Fruit fly (Drosophila melanogaster) whole organism, adult: ENCODE measurements around the gene CG32235.

Experiments
- CG11617 ChIP-seq: fragments of 200-800 bp; sonication (Bioruptor generic); optimal IDR thresholded peaks from 2 replicates; lab custom pipeline; 2017; ENCODE audit warnings: mild to moderate bottlenecking, missing biosample characterization, missing genetic modification reagents, missing genetic modification characterization
- CG12768 ChIP-seq: fragments of 200-800 bp; sonication (Bioruptor generic); optimal IDR thresholded peaks from 2 replicates; lab custom pipeline; 2017; ENCODE audit warnings: missing biosample characterization, missing genetic modification characterization, mild to moderate bottlenecking, moderate library complexity, missing genetic modification reagents
- CG14711 ChIP-seq: fragments of 200-800 bp; sonication (Bioruptor generic); optimal IDR thresholded peaks from 2 replicates; lab custom pipeline; 2018; ENCODE audit warnings: missing biosample characterization, mild to moderate bottlenecking, missing genetic modification characterization, moderate library complexity
- CG1620 ChIP-seq: fragments of 200-800 bp; sonication (Bioruptor generic); optimal IDR thresholded peaks from 2 replicates; lab custom pipeline; 2016; ENCODE audit warnings: missing biosample characterization, missing genetic modification characterization
- CG33017 ChIP-seq: fragments of 200-800 bp; sonication (Bioruptor generic); optimal IDR thresholded peaks from 2 replicates; lab custom pipeline; 2018; ENCODE audit warnings: missing biosample characterization, mild to moderate bottlenecking, missing genetic modification characterization, moderate library complexity
- CG5204 ChIP-seq: fragments of 200-800 bp; sonication (Bioruptor generic); optimal IDR thresholded peaks from 2 replicates; lab custom pipeline; 2016; ENCODE audit warnings: missing biosample characterization, missing genetic modification characterization
- CG7045 ChIP-seq: fragments of 200-800 bp; sonication (Bioruptor generic); optimal IDR thresholded peaks from 2 replicates; lab custom pipeline; 2017; ENCODE audit warnings: missing biosample characterization, mild to moderate bottlenecking, missing genetic modification characterization
- CG7101 ChIP-seq: fragments of 200-800 bp; sonication (Bioruptor generic); optimal IDR thresholded peaks from 2 replicates; lab custom pipeline; 2018; ENCODE audit warnings: missing biosample characterization, mild to moderate bottlenecking, missing genetic modification characterization, moderate library complexity
- Clk ChIP-seq: fragments of 200-800 bp; sonication (Bioruptor generic); optimal IDR thresholded peaks from 2 replicates; lab custom pipeline; 2017; ENCODE audit warnings: missing biosample characterization, missing genetic modification characterization
- Crg-1 ChIP-seq: fragments of 200-800 bp; sonication (Bioruptor generic); optimal IDR thresholded peaks from 2 replicates; lab custom pipeline; 2016; ENCODE audit warnings: missing biosample characterization, missing genetic modification characterization
- Hr96 ChIP-seq: fragments of 200-800 bp; sonication (Bioruptor generic); optimal IDR thresholded peaks from 2 replicates; lab custom pipeline; 2016; ENCODE audit warnings: missing biosample characterization, missing genetic modification characterization
- Mnt ChIP-seq: fragments of 200-800 bp; sonication (Bioruptor generic); optimal IDR thresholded peaks from 2 replicates; lab custom pipeline; 2016; ENCODE audit warnings: missing biosample characterization, mild to moderate bottlenecking, missing genetic modification characterization
- bab1 ChIP-seq: fragments of 200-800 bp; sonication (Bioruptor generic); optimal IDR thresholded peaks from 3 replicates; lab custom pipeline; 2019; ENCODE audit warnings: missing biosample characterization, mild to moderate bottlenecking, missing genetic modification characterization, moderate library complexity
- cic ChIP-seq: fragments of 200-800 bp; sonication (Bioruptor generic); optimal IDR thresholded peaks from 2 replicates; lab custom pipeline; 2017; ENCODE audit warnings: missing biosample characterization, mild to moderate bottlenecking, missing genetic modification characterization, moderate library complexity
- cnc ChIP-seq, 2 experiments: fragments of >200 bp; optimal IDR thresholded peaks; 2 replicates each; lab custom pipeline; 2017
- kay ChIP-seq: fragments of 200-800 bp; sonication (Bioruptor generic); peaks from one replicate; lab custom pipeline; 2016; ENCODE audit warnings: missing biosample characterization, missing genetic modification characterization, borderline replicate concordance
- ovo ChIP-seq: fragments of 200-800 bp; sonication (Bioruptor generic); optimal IDR thresholded peaks from 2 replicates; lab custom pipeline; 2016; ENCODE audit warnings: missing biosample characterization, missing genetic modification characterization
- pad ChIP-seq: fragments of 200-800 bp; sonication (Bioruptor generic); optimal IDR thresholded peaks from 3 replicates; lab custom pipeline; 2017; ENCODE audit warnings: missing biosample characterization, missing genetic modification characterization, mild to moderate bottlenecking, moderate library complexity, missing genetic modification reagents
- tj ChIP-seq: fragments of 200-800 bp; sonication (Bioruptor generic); optimal IDR thresholded peaks from 3 replicates; lab custom pipeline; 2017; ENCODE audit warnings: missing biosample characterization, mild to moderate bottlenecking, missing genetic modification characterization, moderate library complexity
- toe ChIP-seq: fragments of 200-800 bp; sonication (Bioruptor generic); optimal IDR thresholded peaks from 2 replicates; lab custom pipeline; 2016; ENCODE audit warnings: missing biosample characterization, missing genetic modification characterization

Gene CG32235

DNA sequence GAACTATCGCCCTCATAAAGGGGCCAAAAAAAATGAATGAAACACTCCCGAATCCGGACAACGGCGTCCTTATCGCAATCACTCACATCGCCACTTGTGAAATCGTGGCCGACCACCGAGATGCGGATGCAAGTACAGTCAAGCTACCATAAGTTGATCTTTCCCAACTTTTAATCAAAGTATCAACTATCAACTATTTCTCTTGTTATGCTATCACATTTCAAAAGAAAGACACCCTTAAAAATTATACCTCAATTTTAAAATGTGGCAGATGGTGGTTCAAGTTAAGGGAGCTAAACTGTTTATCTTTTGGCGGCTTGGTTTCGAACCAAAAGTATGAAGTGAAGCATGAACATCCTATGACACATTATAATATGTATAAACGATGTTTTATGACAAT lies 6.1 kb downstream of the CG32235 start:
- TF ChIP-seq CG5204 (GFP tag; lab: Kevin White, UChicago) (no peak), CG12768 (GFP tag; lab: Kevin White, UChicago) (no peak), cic (GFP tag; lab: Kevin White, UChicago) (no peak), bab1 (no peak), CG1620 (GFP tag; lab: Kevin White, UChicago) (no peak), CG11617 (GFP tag; lab: Kevin White, UChicago) (no peak), toe (GFP tag; lab: Kevin White, UChicago) (no peak), cnc (optimal IDR thresholded peaks at IDR 0.05; lab: Kevin White, UChicago) (no peak), CG14711 (tag; lab: Kevin White, UChicago) (no peak), Crg-1 (GFP tag; lab: Kevin White, UChicago) (no peak), Mnt (GFP tag; lab: Kevin White, UChicago) (no peak), ovo (no peak), kay (GFP tag; lab: Kevin White, UChicago) (no peak), Hr96 (GFP tag; lab: Kevin White, UChicago) (no peak), CG33017 (tag; lab: Kevin White, UChicago) (no peak)

- no peak for TF ChIP-seq CG33017 (tag; lab: Kevin White, UChicago)
- TF ChIP-seq Mnt (GFP tag; lab: Kevin White, UChicago) = no peak
- TF ChIP-seq cnc (optimal IDR thresholded peaks at IDR 0.05; lab: Kevin White, UChicago) = no peak
- no peak for TF ChIP-seq CG5204 (GFP tag; lab: Kevin White, UChicago)
- TF ChIP-seq pad = no peak
- no peak for TF ChIP-seq toe (GFP tag; lab: Kevin White, UChicago)
- no peak for TF ChIP-seq tj
- TF ChIP-seq CG7101 (tag; lab: Kevin White, UChicago) = no peak
- TF ChIP-seq kay (GFP tag; lab: Kevin White, UChicago) = no peak
- TF ChIP-seq CG12768 (GFP tag; lab: Kevin White, UChicago) = no peak
- no peak for TF ChIP-seq CG14711 (tag; lab: Kevin White, UChicago)
- TF ChIP-seq CG7045 = no peak
- no peak for TF ChIP-seq Crg-1 (GFP tag; lab: Kevin White, UChicago)
- TF ChIP-seq CG11617 (GFP tag; lab: Kevin White, UChicago) = no peak
- TF ChIP-seq cic (GFP tag; lab: Kevin White, UChicago) = no peak
- no peak for TF ChIP-seq Clk
- no peak for TF ChIP-seq ovo
- TF ChIP-seq bab1 = no peak
- no peak for TF ChIP-seq Hr96 (GFP tag; lab: Kevin White, UChicago)
Observed at dm6 chr3L:4853070-4853469, 7.2 kb downstream of the CG32235 start.

- no peak for TF ChIP-seq Mnt (GFP tag; lab: Kevin White, UChicago)
- no peak for TF ChIP-seq CG1620 (GFP tag; lab: Kevin White, UChicago)
- no peak for TF ChIP-seq ovo
- TF ChIP-seq tj = no peak
- TF ChIP-seq CG33017 (tag; lab: Kevin White, UChicago) = no peak
- TF ChIP-seq CG14711 (tag; lab: Kevin White, UChicago) = no peak
- no peak for TF ChIP-seq kay (GFP tag; lab: Kevin White, UChicago)
- TF ChIP-seq toe (GFP tag; lab: Kevin White, UChicago) = no peak
- no peak for TF ChIP-seq CG11617 (GFP tag; lab: Kevin White, UChicago)
- TF ChIP-seq cnc (optimal IDR thresholded peaks at IDR 0.05; lab: Kevin White, UChicago) = no peak
- no peak for TF ChIP-seq CG7101 (tag; lab: Kevin White, UChicago)
- no peak for TF ChIP-seq CG12768 (GFP tag; lab: Kevin White, UChicago)
Observed at dm6 chr3L:4852411-4853050, 7.7 kb downstream of the CG32235 start, which contains the start of gene CG32237. TSS of gene CG32237 (minus strand) at chr3L:4852461.

dm6 chr3L:4848066-4848465 lies 12.2 kb downstream of the CG32235 start:
- TF ChIP-seq Hr96 (GFP tag; lab: Kevin White, UChicago) = no peak
- no peak for TF ChIP-seq Clk
- no peak for TF ChIP-seq CG5204 (GFP tag; lab: Kevin White, UChicago)
- TF ChIP-seq cnc (optimal IDR thresholded peaks at IDR 0.05; lab: Kevin White, UChicago) = no peak

dm6 chr3L:4844792-4845191 lies 15.5 kb downstream of the CG32235 start:
- TF ChIP-seq bab1 = no peak
- TF ChIP-seq Crg-1 (GFP tag; lab: Kevin White, UChicago) = no peak
- no peak for TF ChIP-seq Clk
- no peak for TF ChIP-seq CG14711 (tag; lab: Kevin White, UChicago)
- TF ChIP-seq CG12768 (GFP tag; lab: Kevin White, UChicago) = no peak
- TF ChIP-seq cic (GFP tag; lab: Kevin White, UChicago) = no peak
- no peak for TF ChIP-seq CG11617 (GFP tag; lab: Kevin White, UChicago)
- TF ChIP-seq Mnt (GFP tag; lab: Kevin White, UChicago) = no peak
- no peak for TF ChIP-seq cnc (optimal IDR thresholded peaks at IDR 0.05; lab: Kevin White, UChicago)

dm6 chr3L:4843428-4843827 lies 16.8 kb downstream of the CG32235 start:
- TF ChIP-seq cnc (optimal IDR thresholded peaks at IDR 0.05; lab: Kevin White, UChicago) (no peak), cic (GFP tag; lab: Kevin White, UChicago) (no peak), CG33017 (tag; lab: Kevin White, UChicago) (no peak), CG11617 (GFP tag; lab: Kevin White, UChicago) (no peak), pad (no peak), ovo (no peak), CG1620 (GFP tag; lab: Kevin White, UChicago) (no peak), Clk (no peak), CG5204 (GFP tag; lab: Kevin White, UChicago) (no peak), kay (GFP tag; lab: Kevin White, UChicago) (no peak), CG12768 (GFP tag; lab: Kevin White, UChicago) (no peak), bab1 (no peak), toe (GFP tag; lab: Kevin White, UChicago) (no peak), CG7101 (tag; lab: Kevin White, UChicago) (no peak), Mnt (GFP tag; lab: Kevin White, UChicago) (no peak), CG14711 (tag; lab: Kevin White, UChicago) (no peak), tj (no peak), Hr96 (GFP tag; lab: Kevin White, UChicago) (no peak)
